Fruit fly (Drosophila melanogaster) whole organism, wandering third instar larva: ENCODE results near the gene hry.

ENCODE experiments used
- Abd-B ChIP-seq: fragments of >200 bp; optimal IDR thresholded peaks from 2 replicates; lab custom pipeline; 2017; ENCODE audit warnings: missing biosample characterization, missing genetic modification characterization
- CG32264 ChIP-seq: fragments of 200-800 bp; sonication (Bioruptor generic); optimal IDR thresholded peaks from 2 replicates; lab custom pipeline; 2016; ENCODE audit warnings: missing biosample characterization, missing genetic modification characterization
- CG9705 ChIP-seq: fragments of 200-800 bp; sonication (Bioruptor generic); optimal IDR thresholded peaks from 2 replicates; lab custom pipeline; 2018; ENCODE audit warnings: missing biosample characterization, mild to moderate bottlenecking, missing genetic modification characterization
- CrebA ChIP-seq: fragments of 200-800 bp; sonication (Bioruptor generic); optimal IDR thresholded peaks from 2 replicates; lab custom pipeline; 2016; ENCODE audit warnings: missing biosample characterization, mild to moderate bottlenecking, missing genetic modification characterization, borderline replicate concordance
- Dfd ChIP-seq: fragments of >200 bp; optimal IDR thresholded peaks from 2 replicates; lab custom pipeline; 2017; ENCODE audit warnings: missing biosample characterization, missing genetic modification characterization
- Dif ChIP-seq: fragments of 200-275, 200-300 bp; sonication (Bioruptor generic); optimal IDR thresholded peaks from 2 replicates; lab custom pipeline; 2018; ENCODE audit warnings: missing biosample characterization, missing genetic modification characterization; ENCODE audit not compliant: partially characterized antibody
- GATAd ChIP-seq: sonication (Bioruptor generic); optimal IDR thresholded peaks from 2 replicates; lab custom pipeline; 2016; ENCODE audit warnings: missing biosample characterization, missing genetic modification characterization
- HLH106 ChIP-seq: fragments of 200-800 bp; optimal IDR thresholded peaks from 3 replicates; lab custom pipeline; 2019; ENCODE audit warnings: missing biosample characterization, mild to moderate bottlenecking, missing genetic modification characterization, moderate library complexity
- Hnf4 ChIP-seq: fragments of 200-800 bp; sonication (Bioruptor generic); optimal IDR thresholded peaks from 2 replicates; lab custom pipeline; 2016; ENCODE audit warnings: missing biosample characterization, mild to moderate bottlenecking, missing genetic modification characterization
- Hr78 ChIP-seq: fragments of >200 bp; optimal IDR thresholded peaks from 2 replicates; lab custom pipeline; 2017; ENCODE audit warnings: missing biosample characterization, missing genetic modification characterization
- Hr83 ChIP-seq: fragments of 200-300 bp; sonication (Bioruptor generic); optimal IDR thresholded peaks from 2 replicates; lab custom pipeline; 2016; ENCODE audit warnings: missing biosample characterization, mild to moderate bottlenecking, missing genetic modification characterization, moderate library complexity; ENCODE audit not compliant: poor library complexity, severe bottlenecking
- Jra ChIP-seq: sonication (Bioruptor generic); optimal IDR thresholded peaks from 2 replicates; lab custom pipeline; 2016; ENCODE audit warnings: missing biosample characterization, missing genetic modification characterization
- Mio ChIP-seq: sonication (Bioruptor generic); optimal IDR thresholded peaks from 2 replicates; lab custom pipeline; 2016; ENCODE audit warnings: missing biosample characterization, missing genetic modification characterization
- Myc ChIP-seq: fragments of >200 bp; optimal IDR thresholded peaks from 2 replicates; lab custom pipeline; 2017
- N ChIP-seq: fragments of >200 bp; optimal IDR thresholded peaks from 2 replicates; lab custom pipeline; 2018; ENCODE audit warnings: missing biosample characterization, missing external identifiers, missing genetic modification characterization
- OdsH ChIP-seq: fragments of 200-800 bp; sonication (Bioruptor generic); optimal IDR thresholded peaks from 2 replicates; lab custom pipeline; 2016; ENCODE audit warnings: missing biosample characterization, mild to moderate bottlenecking, missing genetic modification characterization
- Rel ChIP-seq, 2 experiments: fragments of 200-800 bp; sonication (Bioruptor generic) in 1 of 2; optimal IDR thresholded peaks; 2 replicates in 1 of 2; 3 replicates in 1 of 2; lab custom pipeline; 2016 to 2019; ENCODE audit warnings: mild to moderate bottlenecking in 2 of 2, missing biosample characterization in 2 of 2, missing genetic modification characterization in 2 of 2, moderate library complexity in 1 of 2
- Sp1 ChIP-seq: fragments of 200-800 bp; sonication (Bioruptor generic); optimal IDR thresholded peaks from 3 replicates; lab custom pipeline; 2019; ENCODE audit warnings: missing biosample characterization, mild to moderate bottlenecking, missing genetic modification characterization, moderate library complexity
- Vsx2 ChIP-seq: fragments of 200-300, 225-300 bp; sonication (Bioruptor generic); optimal IDR thresholded peaks from 2 replicates; lab custom pipeline; 2018; ENCODE audit warnings: missing biosample characterization, missing genetic modification characterization; ENCODE audit not compliant: partially characterized antibody
- br ChIP-seq: fragments of 200-800 bp; sonication (Bioruptor generic); optimal IDR thresholded peaks from 2 replicates; lab custom pipeline; 2016; ENCODE audit warnings: missing biosample characterization, missing genetic modification characterization
- brk ChIP-seq: fragments of 200-800 bp; sonication (Bioruptor generic); optimal IDR thresholded peaks from 2 replicates; lab custom pipeline; 2016; ENCODE audit warnings: missing biosample characterization, mild to moderate bottlenecking, missing genetic modification characterization
- dl ChIP-seq, 2 experiments: fragments of 175-275, 200-275 bp in 1 of 2; fragments of 200-275 bp in 1 of 2; sonication (Bioruptor generic); optimal IDR thresholded peaks; lab custom pipeline; 2018; ENCODE audit warnings: mild to moderate bottlenecking in 2 of 2, missing biosample characterization in 2 of 2, missing genetic modification characterization in 2 of 2, moderate library complexity in 2 of 2; ENCODE audit not compliant: partially characterized antibody in 2 of 2, insufficient read depth in 1 of 2
- dmrt93B ChIP-seq: fragments of 200-800 bp; sonication (Bioruptor generic); optimal IDR thresholded peaks from 2 replicates; lab custom pipeline; 2018; ENCODE audit warnings: missing biosample characterization, mild to moderate bottlenecking, missing genetic modification characterization
- dsf ChIP-seq: sonication (Bioruptor generic); optimal IDR thresholded peaks from 2 replicates; lab custom pipeline; 2016; ENCODE audit warnings: missing biosample characterization, missing genetic modification characterization, borderline replicate concordance
- ey ChIP-seq: fragments of 200-800 bp; sonication (Bioruptor generic); optimal IDR thresholded peaks from 2 replicates; lab custom pipeline; 2016; ENCODE audit warnings: missing biosample characterization, missing genetic modification characterization
- foxo ChIP-seq, 2 experiments: fragments of 200-800 bp; sonication (Bioruptor generic); optimal IDR thresholded peaks; 2 replicates in 1 of 2; 3 replicates in 1 of 2; lab custom pipeline; 2016 to 2017; ENCODE audit warnings: missing biosample characterization in 2 of 2, missing genetic modification characterization in 2 of 2
- fru ChIP-seq: fragments of 200-800 bp; sonication (Bioruptor generic); optimal IDR thresholded peaks from 3 replicates; lab custom pipeline; 2016; ENCODE audit warnings: missing biosample characterization, mild to moderate bottlenecking, missing genetic modification characterization
- h ChIP-seq: fragments of 200-800 bp; sonication (Bioruptor generic); optimal IDR thresholded peaks from 3 replicates; lab custom pipeline; 2016; ENCODE audit warnings: missing biosample characterization, mild to moderate bottlenecking, missing genetic modification characterization
- jim ChIP-seq: fragments of 175-275, 200-325 bp; sonication (Bioruptor generic); optimal IDR thresholded peaks from 2 replicates; lab custom pipeline; 2016; ENCODE audit warnings: missing biosample characterization, mild to moderate bottlenecking, missing genetic modification characterization
- lola ChIP-seq: fragments of >200 bp; optimal IDR thresholded peaks from 2 replicates; lab custom pipeline; 2017; ENCODE audit warnings: missing biosample characterization, missing genetic modification characterization
- pan ChIP-seq: fragments of >200 bp; optimal IDR thresholded peaks from 2 replicates; lab custom pipeline; 2017
- psq ChIP-seq: fragments of 200-800 bp; sonication (Bioruptor generic); optimal IDR thresholded peaks from 3 replicates; lab custom pipeline; 2017; ENCODE audit warnings: missing biosample characterization, mild to moderate bottlenecking, missing genetic modification characterization, moderate library complexity
- rgr ChIP-seq: fragments of 200-800 bp; sonication (Bioruptor generic); optimal IDR thresholded peaks from 3 replicates; lab custom pipeline; 2016; ENCODE audit warnings: missing biosample characterization, mild to moderate bottlenecking, missing genetic modification characterization
- sage ChIP-seq: fragments of 200-800 bp; sonication (Bioruptor generic); optimal IDR thresholded peaks from 2 replicates; lab custom pipeline; 2016; ENCODE audit warnings: missing biosample characterization, mild to moderate bottlenecking, missing genetic modification characterization
- sv ChIP-seq: fragments of 200-800 bp; sonication (Bioruptor generic); optimal IDR thresholded peaks from 3 replicates; lab custom pipeline; 2016; ENCODE audit warnings: missing biosample characterization, missing genetic modification characterization
- tai ChIP-seq: sonication (Bioruptor generic); optimal IDR thresholded peaks from 2 replicates; lab custom pipeline; 2016; ENCODE audit warnings: missing biosample characterization, missing genetic modification characterization
- usp ChIP-seq: fragments of >200 bp; optimal IDR thresholded peaks from 2 replicates; lab custom pipeline; 2017; ENCODE audit warnings: missing biosample characterization, missing genetic modification characterization
- woc ChIP-seq: sonication (Bioruptor generic); optimal IDR thresholded peaks from 2 replicates; lab custom pipeline; 2016; ENCODE audit warnings: missing biosample characterization, mild to moderate bottlenecking, missing genetic modification characterization

Gene hry

dm6 chr3L:8653572-8653971, 22.0 kb upstream of the hry start:
- no peak for TF ChIP-seq jim
- TF ChIP-seq sv = no peak
- TF ChIP-seq foxo (GFP tag; optimal IDR thresholded peaks at IDR 0.05; lab: Kevin White, UChicago) = no peak
- no peak for TF ChIP-seq Hr78 (GFP tag; lab: Kevin White, UChicago)
- no peak for TF ChIP-seq usp
- TF ChIP-seq GATAd (GFP tag; lab: Kevin White, UChicago) = no peak
- TF ChIP-seq ey (GFP tag; lab: Kevin White, UChicago) = no peak
- no peak for TF ChIP-seq Rel (GFP tag; optimal IDR thresholded peaks at IDR 0.05; lab: Kevin White, UChicago)
- no peak for TF ChIP-seq Rel (tag; optimal IDR thresholded peaks at IDR 0.05; lab: Kevin White, UChicago)
- no peak for TF ChIP-seq Hr83 (GFP tag; lab: Kevin White, UChicago)
- TF ChIP-seq fru (GFP tag; lab: Kevin White, UChicago) = no peak
- no peak for TF ChIP-seq Sp1 (GFP tag; lab: Kevin White, UChicago)
- TF ChIP-seq psq (GFP tag; lab: Kevin White, UChicago) = no peak

- TF ChIP-seq CrebA (GFP tag; lab: Kevin White, UChicago) (no peak), CG32264 (no peak)
Observed at dm6 chr3L:8655217-8655896, 20.2 kb upstream of the hry start.

- TF ChIP-seq fru (GFP tag; lab: Kevin White, UChicago) (peak; percentile 92), psq (GFP tag; lab: Kevin White, UChicago) (peak; percentile 85), Myc (peak; percentile 2), lola (GFP tag; lab: Kevin White, UChicago) (no peak), dl (GFP tag; optimal IDR thresholded peaks at IDR 0.05; lab: Kevin White, UChicago; ENCODE audit: insufficient read depth in 1 of 2, partially characterized antibody in 2 of 2) (no peak), CG32264 (peak; percentile 65), Hnf4 (GFP tag; lab: Kevin White, UChicago) (peak; percentile 62), tai (no peak), dsf (peak; percentile 41), dmrt93B (GFP tag; lab: Kevin White, UChicago) (peak; percentile 94), Vsx2 (GFP tag; lab: Kevin White, UChicago) (no peak), foxo (GFP tag; optimal IDR thresholded peaks at IDR 0.05; lab: Kevin White, UChicago) (peak; percentile 23 to 88), Abd-B (GFP tag; lab: Kevin White, UChicago) (no peak), Dfd (GFP tag; lab: Kevin White, UChicago) (no peak), Mio (GFP tag; lab: Kevin White, UChicago) (no peak), Sp1 (GFP tag; lab: Kevin White, UChicago) (peak; percentile 93), jim (peak; percentile 53), pan (no peak), Dif (GFP tag; lab: Kevin White, UChicago) (no peak), Rel (GFP tag; optimal IDR thresholded peaks at IDR 0.05; lab: Kevin White, UChicago) (peak; percentile 54), Rel (tag; optimal IDR thresholded peaks at IDR 0.05; lab: Kevin White, UChicago) (no peak), HLH106 (peak; percentile 90), sv (no peak), Hr83 (GFP tag; lab: Kevin White, UChicago) (no peak), rgr (GFP tag; lab: Kevin White, UChicago) (peak; percentile 91), h (GFP tag; lab: Kevin White, UChicago) (peak; percentile 92), Hr78 (GFP tag; lab: Kevin White, UChicago) (no peak), brk (peak; percentile 25), N (no peak), CG9705 (GFP tag; lab: Kevin White, UChicago) (peak; percentile 73), ey (GFP tag; lab: Kevin White, UChicago) (peak; percentile 90), usp (no peak), br (GFP tag; lab: Kevin White, UChicago) (peak; percentile 88), GATAd (GFP tag; lab: Kevin White, UChicago) (no peak), sage (GFP tag; lab: Kevin White, UChicago) (peak; percentile 75), OdsH (GFP tag; lab: Kevin White, UChicago) (peak; percentile 91), Jra (no peak), CrebA (GFP tag; lab: Kevin White, UChicago) (no peak), woc (GFP tag; lab: Kevin White, UChicago) (peak; percentile 73)
Observed at dm6 chr3L:8656725-8657428, 18.7 kb upstream of the hry start.
